Worm (Caenorhabditis elegans) whole organism, young adult: ENCODE measurements around the gene str-102.
"Not testable (repeated sequence)": the region's sequence is repeated elsewhere in the genome, so short reads cannot be mapped to it uniquely, and the experiment has no call there.

ENCODE experiments used
- B0019.2 ChIP-seq: fragments of 200-800 bp; sonication (Bioruptor generic); conservative IDR thresholded peaks from 2 replicates; pipeline ENCODE4 v1.3.6; 2022; ENCODE audit warnings: missing genetic modification reagents, missing genetic modification characterization, missing compliant biosample characterization
- B0261.1 ChIP-seq: sonication (generic microtip); optimal IDR thresholded peaks from 2 replicates; lab custom pipeline; 2016; ENCODE audit warnings: mild to moderate bottlenecking, missing genetic modification characterization, moderate library complexity, missing compliant biosample characterization
- C17E4.6 ChIP-seq: fragments of 200-800 bp; sonication (Bioruptor generic); IDR thresholded peaks from 2 replicates; pipeline ENCODE4 v1.3.6; 2022; ENCODE audit warnings: missing genetic modification reagents, missing genetic modification characterization, missing compliant biosample characterization
- F33H1.4 ChIP-seq: fragments of 200-800 bp; sonication (Bioruptor generic); IDR thresholded peaks from 2 replicates; pipeline ENCODE4 v1.3.6; 2022; ENCODE audit warnings: missing genetic modification reagents, missing genetic modification characterization, missing compliant biosample characterization
- F39B2.1 ChIP-seq: fragments of 200-800 bp; sonication (Bioruptor generic); IDR thresholded peaks from 2 replicates; pipeline ENCODE4 v1.3.6; 2022; ENCODE audit warnings: missing genetic modification reagents, missing genetic modification characterization, missing compliant biosample characterization
- F49E8.2 ChIP-seq: sonication (generic microtip); optimal IDR thresholded peaks from 3 replicates; lab custom pipeline; 2017; ENCODE audit warnings: missing genetic modification characterization, mild to moderate bottlenecking, missing compliant biosample characterization, antibody characterized with exemption, moderate library complexity; ENCODE audit not compliant: insufficient read depth
- K11D2.4 ChIP-seq: fragments of 200-800 bp; sonication (Bioruptor generic); IDR thresholded peaks from 2 replicates; pipeline ENCODE4 v1.3.6; 2022; ENCODE audit warnings: missing genetic modification reagents, missing genetic modification characterization, missing compliant biosample characterization
- Y53G8AR.9 ChIP-seq: fragments of 200-800 bp; sonication (Bioruptor generic); conservative IDR thresholded peaks from 2 replicates; pipeline ENCODE4 v1.3.6; 2022; ENCODE audit warnings: missing genetic modification reagents, missing genetic modification characterization, missing compliant biosample characterization
- Y95B8A.8 ChIP-seq: fragments of 200-800 bp; sonication (Bioruptor generic); IDR thresholded peaks from 2 replicates; pipeline ENCODE4 v1.3.6; 2022; ENCODE audit warnings: missing genetic modification reagents, missing genetic modification characterization, missing compliant biosample characterization
- aptf-3 ChIP-seq: fragments of 200-800 bp; sonication (Bioruptor generic); IDR thresholded peaks from 2 replicates; pipeline ENCODE4 v1.3.6; 2022; ENCODE audit warnings: missing genetic modification characterization, missing compliant biosample characterization
- attf-5 ChIP-seq: fragments of 200-800 bp; sonication (Bioruptor generic); optimal IDR thresholded peaks from 2 replicates; lab custom pipeline; 2018; ENCODE audit warnings: mild to moderate bottlenecking, missing genetic modification characterization, missing compliant biosample characterization
- ceh-100 ChIP-seq: fragments of 200-800 bp; sonication (Bioruptor generic); IDR thresholded peaks from 2 replicates; pipeline ENCODE4 v1.3.6; 2022; ENCODE audit warnings: missing genetic modification reagents, missing genetic modification characterization, missing compliant biosample characterization
- ceh-91 ChIP-seq: fragments of 200-800 bp; sonication (Bioruptor generic); IDR thresholded peaks from 2 replicates; pipeline ENCODE4 v1.3.6; 2022; ENCODE audit warnings: missing genetic modification reagents, missing genetic modification characterization, missing compliant biosample characterization
- dox-1 ChIP-seq: fragments of 200-800 bp; sonication (Bioruptor generic); IDR thresholded peaks from 2 replicates; pipeline ENCODE4 v1.3.6; 2022; ENCODE audit warnings: missing genetic modification reagents, missing genetic modification characterization, missing compliant biosample characterization
- dpl-1 ChIP-seq: fragments of 150-350 bp; optimal IDR thresholded peaks from 2 replicates; lab custom pipeline; 2014; ENCODE audit warnings: missing biosample characterization, missing genetic modification reagents, missing genetic modification characterization
- efl-1 ChIP-seq: fragments of 150-350 bp; optimal IDR thresholded peaks from 2 replicates; lab custom pipeline; 2014; ENCODE audit warnings: missing biosample characterization, missing genetic modification reagents, missing genetic modification characterization
- fkh-3 ChIP-seq: sonication (generic microtip); optimal IDR thresholded peaks from 2 replicates; lab custom pipeline; 2016; ENCODE audit warnings: mild to moderate bottlenecking, missing genetic modification characterization, missing compliant biosample characterization
- hmg-1.2 ChIP-seq: fragments of 200-800 bp; sonication (Bioruptor generic); IDR thresholded peaks from 2 replicates; pipeline ENCODE4 v1.3.6; 2022; ENCODE audit warnings: missing genetic modification reagents, missing genetic modification characterization, missing compliant biosample characterization
- hsf-1 ChIP-seq: fragments of 200-800 bp; sonication (Bioruptor generic); IDR thresholded peaks from 2 replicates; pipeline ENCODE4 v1.3.6; 2022; ENCODE audit warnings: missing genetic modification reagents, missing genetic modification characterization, missing compliant biosample characterization
- lin-35 ChIP-seq, 3 experiments: fragments of 150-350 bp in 2 of 3; sonication (generic microtip) in 1 of 3; optimal IDR thresholded peaks; 2 replicates each; lab custom pipeline; 2014 to 2018; ENCODE audit warnings: missing biosample characterization in 3 of 3, missing genetic modification characterization in 3 of 3, missing genetic modification reagents in 3 of 3
- lin-54 ChIP-seq: fragments of 200-800 bp; sonication (Bioruptor generic); optimal IDR thresholded peaks from 2 replicates; lab custom pipeline; 2018; ENCODE audit warnings: mild to moderate bottlenecking, missing genetic modification characterization, missing compliant biosample characterization
- lsl-1 ChIP-seq: fragments of 200-800 bp; sonication (Bioruptor generic); optimal IDR thresholded peaks from 2 replicates; lab custom pipeline; 2018; ENCODE audit warnings: mild to moderate bottlenecking, missing genetic modification characterization, moderate library complexity, missing compliant biosample characterization
- madf-3 ChIP-seq: fragments of 200-800 bp; sonication (Bioruptor generic); IDR thresholded peaks from 2 replicates; pipeline ENCODE4 v1.3.6; 2022; ENCODE audit warnings: missing genetic modification reagents, missing genetic modification characterization, missing compliant biosample characterization
- madf-6 ChIP-seq: fragments of 200-800 bp; sonication (Bioruptor generic); IDR thresholded peaks from 2 replicates; pipeline ENCODE4 v1.3.6; 2022; ENCODE audit warnings: missing genetic modification reagents, missing genetic modification characterization, missing compliant biosample characterization
- madf-8 ChIP-seq: fragments of 200-800 bp; sonication (Bioruptor generic); conservative IDR thresholded peaks from 2 replicates; pipeline ENCODE4 v1.3.6; 2022; ENCODE audit warnings: missing genetic modification reagents, missing genetic modification characterization, missing compliant biosample characterization
- mcd-1 ChIP-seq: fragments of 200-800 bp; sonication (Bioruptor generic); IDR thresholded peaks from 2 replicates; pipeline ENCODE4 v1.3.6; 2022; ENCODE audit warnings: missing genetic modification reagents, missing genetic modification characterization, missing compliant biosample characterization
- mel-28 ChIP-seq: sonication (generic microtip); optimal IDR thresholded peaks from 2 replicates; lab custom pipeline; 2016; ENCODE audit warnings: borderline replicate concordance, mild to moderate bottlenecking, missing genetic modification characterization, missing compliant biosample characterization
- pbrm-1 ChIP-seq: fragments of 200-800 bp; sonication (Bioruptor generic); IDR thresholded peaks from 2 replicates; pipeline ENCODE4 v1.3.6; 2022; ENCODE audit warnings: missing genetic modification reagents, missing genetic modification characterization, missing compliant biosample characterization
- rcor-1 ChIP-seq: fragments of 200-800 bp; sonication (Bioruptor generic); IDR thresholded peaks from 2 replicates; pipeline ENCODE4 v1.3.6; 2022; ENCODE audit warnings: missing genetic modification reagents, missing genetic modification characterization, missing compliant biosample characterization
- rpc-1 ChIP-seq, 2 experiments: fragments of 150-350 bp in 1 of 2; sonication (generic microtip) in 1 of 2; optimal IDR thresholded peaks; 2 replicates each; lab custom pipeline; 2014 to 2018; ENCODE audit warnings: missing biosample characterization in 1 of 2, missing genetic modification characterization in 1 of 2, missing genetic modification reagents in 1 of 2, missing genotype in 1 of 2
- snpc-3.4 ChIP-seq: sonication (generic microtip); optimal IDR thresholded peaks from 2 replicates; lab custom pipeline; 2017; ENCODE audit warnings: missing genetic modification characterization, mild to moderate bottlenecking, missing compliant biosample characterization, antibody characterized with exemption, moderate library complexity, missing genotype, missing genetic modification reagents
- snpc-4 ChIP-seq, 5 experiments: fragments of 150-350 bp in 1 of 5; sonication (generic microtip) in 4 of 5; optimal IDR thresholded peaks; 2 replicates each; lab custom pipeline; 2014 to 2018; ENCODE audit warnings: missing genetic modification characterization in 5 of 5, missing biosample characterization in 3 of 5, antibody characterized with exemption in 2 of 5, mild to moderate bottlenecking in 2 of 5, missing compliant biosample characterization in 2 of 5, missing genotype in 2 of 5, moderate library complexity in 2 of 5, missing genetic modification reagents in 1 of 5
- tbp1 ChIP-seq: fragments of 200-800 bp; sonication (Bioruptor generic); optimal IDR thresholded peaks from 2 replicates; lab custom pipeline; 2018; ENCODE audit warnings: mild to moderate bottlenecking, missing genetic modification characterization, missing compliant biosample characterization
- tlf-1 ChIP-seq: fragments of 200-800 bp; sonication (Bioruptor generic); optimal IDR thresholded peaks from 2 replicates; lab custom pipeline; 2018; ENCODE audit warnings: mild to moderate bottlenecking, missing genetic modification characterization, missing compliant biosample characterization
- unc-130 ChIP-seq: sonication (generic microtip); optimal IDR thresholded peaks from 2 replicates; lab custom pipeline; 2016; ENCODE audit warnings: missing genetic modification reagents, missing genetic modification characterization, missing compliant biosample characterization
- xnd-1 ChIP-seq: sonication (generic microtip); optimal IDR thresholded peaks from 2 replicates; lab custom pipeline; 2016; ENCODE audit warnings: missing genotype, missing genetic modification reagents, missing genetic modification characterization, missing compliant biosample characterization
- ztf-18 ChIP-seq: sonication (generic microtip); optimal IDR thresholded peaks from 2 replicates; lab custom pipeline; 2016; ENCODE audit warnings: missing genotype, mild to moderate bottlenecking, missing genetic modification characterization, missing compliant biosample characterization
- ztf-6 ChIP-seq: fragments of 200-800 bp; sonication (Bioruptor generic); IDR thresholded peaks from 2 replicates; pipeline ENCODE4 v1.3.6; 2022; ENCODE audit warnings: missing genetic modification reagents, missing genetic modification characterization, missing compliant biosample characterization

str-102 gene

ce11 chrV:15390599-15390998 is 5.8 kb downstream of the str-102 start:
- TF ChIP-seq rpc-1 (optimal IDR thresholded peaks at IDR 0.05; lab: Kevin White, UChicago): not testable (repeated sequence)
- peak; percentile 42 for TF ChIP-seq rpc-1 (tag; optimal IDR thresholded peaks at IDR 0.05; lab: Kevin White, UChicago)
- TF ChIP-seq B0261.1 (tag; lab: Kevin White, UChicago): peak; percentile 50
- peak; percentile 76 for TF ChIP-seq tbp1 (GFP tag; lab: Kevin White, UChicago)

- TF ChIP-seq tbp1 (GFP tag; lab: Kevin White, UChicago) (no peak), ztf-6 (no peak), madf-6 (GFP tag; lab: Robert Waterston, UW) (peak; percentile 11; the same call in 1 of the 2 replicates), lsl-1 (GFP tag; lab: Kevin White, UChicago) (peak; percentile 62), hmg-1.2 (GFP tag; lab: Robert Waterston, UW) (0 out of 2 replicates have a peak, but pooled peaks have one; percentile 12), ztf-18 (tag; lab: Kevin White, UChicago) (peak; percentile 73), mcd-1 (GFP tag; lab: Robert Waterston, UW) (peak; percentile 45; the same call in 1 of the 2 replicates)
Observed at ce11 chrV:15392064-15392463, 7.2 kb downstream of the str-102 start.

- no peak for TF ChIP-seq aptf-3 (GFP tag; lab: Robert Waterston, UW)
- peak; percentile 10 for TF ChIP-seq lin-54 (GFP tag; lab: Kevin White, UChicago)
Observed at ce11 chrV:15394906-15395305, 10.1 kb downstream of the str-102 start, which contains the start of gene T06E6.1. Gene T06E6.1 (minus strand): TSS chrV:15394961.

ce11 chrV:15395347-15395746 is 10.5 kb downstream of the str-102 start, which contains the start of gene cyb-3:
Gene cyb-3 (plus strand): TSS chrV:15395696.
- TF ChIP-seq hsf-1 (GFP tag; lab: Robert Waterston, UW) (peak; percentile 86), efl-1 (peak; percentile 95), fkh-3 (no peak), F49E8.2 (tag; lab: Kevin White, UChicago) (peak; percentile 80), dox-1 (peak; percentile 60; the same call in 1 of the 2 replicates), K11D2.4 (GFP tag; lab: Robert Waterston, UW) (no peak), dpl-1 (GFP tag; lab: Kevin White, UChicago) (peak; percentile 85), lin-54 (GFP tag; lab: Kevin White, UChicago) (peak; percentile 75), rcor-1 (GFP tag; lab: Robert Waterston, UW) (peak; percentile 59; the same call in 1 of the 2 replicates), F39B2.1 (GFP tag; lab: Robert Waterston, UW) (no peak), hmg-1.2 (GFP tag; lab: Robert Waterston, UW) (peak; percentile 55; the same call in 1 of the 2 replicates), tlf-1 (peak; percentile 48), ztf-18 (tag; lab: Kevin White, UChicago) (peak; percentile 20), lsl-1 (GFP tag; lab: Kevin White, UChicago) (peak; percentile 82), madf-8 (GFP tag; lab: Robert Waterston, UW) (peak; percentile 92), Y53G8AR.9 (GFP tag; lab: Robert Waterston, UW) (0 out of 2 replicates have a peak, but pooled peaks have one; percentile 24), F33H1.4 (GFP tag; lab: Robert Waterston, UW) (peak; percentile 71), madf-3 (GFP tag; lab: Robert Waterston, UW) (peak; percentile 89), pbrm-1 (GFP tag; lab: Robert Waterston, UW) (peak; percentile 28; the same call in 1 of the 2 replicates), B0261.1 (tag; lab: Kevin White, UChicago) (peak; percentile 18), mcd-1 (GFP tag; lab: Robert Waterston, UW) (peak; percentile 84), C17E4.6 (GFP tag; lab: Robert Waterston, UW) (no peak), snpc-4 (GFP tag; optimal IDR thresholded peaks at IDR 0.05; lab: Kevin White, UChicago) (peak; percentile 1), snpc-4 (tag; optimal IDR thresholded peaks at IDR 0.05; lab: Kevin White, UChicago) (peak in 1 of 4 experiments; percentile 53), xnd-1 (tag; lab: Kevin White, UChicago) (peak; percentile 82), attf-5 (GFP tag; lab: Kevin White, UChicago) (no peak), mel-28 (tag; lab: Kevin White, UChicago) (no peak), snpc-3.4 (tag; lab: Kevin White, UChicago) (peak; percentile 68), Y95B8A.8 (GFP tag; lab: Robert Waterston, UW) (peak; percentile 67; the same call in 1 of the 2 replicates), lin-35 (GFP tag; optimal IDR thresholded peaks at IDR 0.05; lab: Kevin White, UChicago) (peak in 1 of 3 experiments; percentile 69), B0019.2 (GFP tag; lab: Robert Waterston, UW) (peak; percentile 80), unc-130 (GFP tag; lab: Kevin White, UChicago) (peak; percentile 36), ceh-91 (peak; percentile 91), madf-6 (GFP tag; lab: Robert Waterston, UW) (peak; percentile 95), tbp1 (GFP tag; lab: Kevin White, UChicago) (peak; percentile 53), ceh-100 (GFP tag; lab: Robert Waterston, UW) (no peak)
